Worm (Caenorhabditis elegans): ENCODE data around the gene R148.7.

DNA sequence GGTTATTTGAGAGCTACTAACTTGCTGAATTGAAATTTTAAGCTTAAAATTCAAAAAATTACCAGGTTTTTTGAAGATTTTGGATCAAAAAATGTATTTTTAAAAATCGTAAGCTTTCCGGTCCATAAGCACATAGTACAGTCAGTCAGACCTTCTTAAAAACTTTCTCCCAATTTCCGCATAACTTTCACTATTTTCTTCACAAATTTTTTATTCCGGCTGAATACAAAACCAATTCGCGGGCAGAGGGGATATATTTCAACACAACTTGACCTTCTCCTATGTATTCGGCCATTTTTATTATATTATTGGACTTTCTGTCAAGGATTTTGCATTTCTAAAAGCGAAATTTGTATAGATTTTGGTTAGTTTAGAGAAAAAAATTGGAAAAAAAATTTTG, 37.7 kb downstream of the R148.7 start:
- TF ChIP-seq mab-5 (tag; optimal IDR thresholded peaks at IDR 0.05) = no peak
- no peak for TF ChIP-seq snpc-4 (tag; optimal IDR thresholded peaks at IDR 0.05)
- TF ChIP-seq ama-1 (optimal IDR thresholded peaks at IDR 0.05) = no peak
- no peak for TF ChIP-seq nhr-11 (tag; optimal IDR thresholded peaks at IDR 0.05)
- TF ChIP-seq lin-13 (GFP tag; optimal IDR thresholded peaks at IDR 0.05) = no peak
- TF ChIP-seq unc-55 (GFP tag; optimal IDR thresholded peaks at IDR 0.05) = no peak
- no peak for TF ChIP-seq egl-27 (tag; optimal IDR thresholded peaks at IDR 0.05)
- no peak for TF ChIP-seq ztf-11 (tag; optimal IDR thresholded peaks at IDR 0.05)
- TF ChIP-seq nhr-21 (tag; optimal IDR thresholded peaks at IDR 0.05) = no peak
- no peak for TF ChIP-seq sma-9 (GFP tag; optimal IDR thresholded peaks at IDR 0.05)
- TF ChIP-seq sma-9 (tag; optimal IDR thresholded peaks at IDR 0.05) = no peak
- TF ChIP-seq ceh-82 (tag; optimal IDR thresholded peaks at IDR 0.05) = no peak
